Worm (Caenorhabditis elegans): Measurements from ENCODE around the gene pals-18.

DNA sequence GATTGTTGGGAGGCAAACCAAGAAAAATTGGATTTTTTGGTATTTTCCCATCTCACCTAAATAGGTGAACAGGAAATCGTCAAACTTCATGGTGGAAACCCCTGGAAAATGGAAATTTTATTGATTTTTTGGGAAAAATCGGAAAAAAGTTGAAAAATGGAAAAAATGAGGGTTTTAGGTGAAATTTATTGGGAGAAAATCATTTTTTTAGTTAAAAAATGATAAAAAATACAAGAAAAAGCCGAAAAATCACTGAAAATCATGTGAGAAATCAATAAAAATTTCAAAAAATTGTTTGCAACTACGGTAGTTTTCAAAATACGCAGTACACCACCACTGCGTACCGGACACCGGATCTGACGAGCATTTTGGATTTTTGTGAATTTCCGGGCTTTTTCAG is 23.9 kb downstream of the pals-18 start, which contains the start of gene lelo-2:
- TF ChIP-seq dao-5 (tag; optimal IDR thresholded peaks at IDR 0.05): no peak
- TF ChIP-seq him-1 (tag; optimal IDR thresholded peaks at IDR 0.05): no peak
- TF ChIP-seq W03F9.2 (tag; optimal IDR thresholded peaks at IDR 0.05): no peak
